Worm (Caenorhabditis elegans): ENCODE measurements around the gene F26F2.5.

Gene F26F2.5

DNA sequence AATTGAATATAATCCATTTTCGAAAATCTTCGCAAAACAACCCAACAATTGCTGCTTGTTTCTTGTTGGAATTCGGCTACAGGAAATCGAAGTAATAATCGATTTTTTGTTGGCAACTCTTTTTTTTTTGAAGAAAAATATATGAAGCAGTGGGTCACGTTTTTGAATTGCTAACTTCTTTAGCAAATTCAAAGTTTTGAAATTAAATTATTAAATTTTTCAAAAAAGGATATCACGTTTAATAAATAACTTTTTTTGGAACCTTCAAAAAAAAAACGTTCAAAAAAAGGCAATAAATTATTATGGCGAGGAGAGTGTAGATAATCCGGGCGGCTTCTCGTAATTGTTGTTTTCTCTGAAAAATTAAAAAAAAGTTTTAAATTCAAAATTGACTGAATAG lies 37.3 kb upstream of the F26F2.5 start, which contains the start of gene Y38H6C.15:
Gene Y38H6C.15, minus strand, starts transcription at position 101 of the 400 bp plus-strand sequence.
- TF ChIP-seq C34F6.9 (tag; optimal IDR thresholded peaks at IDR 0.05) (no peak), ZK546.5 (tag; optimal IDR thresholded peaks at IDR 0.05) (no peak), lin-11 (tag; optimal IDR thresholded peaks at IDR 0.05) (no peak), nhr-237 (tag; optimal IDR thresholded peaks at IDR 0.05) (no peak), nhr-77 (tag; optimal IDR thresholded peaks at IDR 0.05) (no peak), ztf-1 (GFP tag; conservative IDR thresholded peaks at IDR 0.05) (no peak), sma-3 (GFP tag; optimal IDR thresholded peaks at IDR 0.05) (no peak), ztf-4 (tag; optimal IDR thresholded peaks at IDR 0.05) (no peak), egl-27 (tag; optimal IDR thresholded peaks at IDR 0.05) (no peak), mab-5 (tag; optimal IDR thresholded peaks at IDR 0.05) (no peak), elt-3 (tag; optimal IDR thresholded peaks at IDR 0.05) (no peak), zag-1 (tag; optimal IDR thresholded peaks at IDR 0.05) (no peak), ztf-11 (tag; optimal IDR thresholded peaks at IDR 0.05) (no peak), ama-1 (optimal IDR thresholded peaks at IDR 0.05) (no peak), nhr-10 (tag; optimal IDR thresholded peaks at IDR 0.05) (no peak), nhr-12 (tag; optimal IDR thresholded peaks at IDR 0.05) (no peak), nhr-11 (tag; optimal IDR thresholded peaks at IDR 0.05) (no peak), gmeb-1 (tag; optimal IDR thresholded peaks at IDR 0.05) (no peak), mbf-1 (tag; optimal IDR thresholded peaks at IDR 0.05) (no peak), nhr-21 (tag; optimal IDR thresholded peaks at IDR 0.05) (no peak)

DNA sequence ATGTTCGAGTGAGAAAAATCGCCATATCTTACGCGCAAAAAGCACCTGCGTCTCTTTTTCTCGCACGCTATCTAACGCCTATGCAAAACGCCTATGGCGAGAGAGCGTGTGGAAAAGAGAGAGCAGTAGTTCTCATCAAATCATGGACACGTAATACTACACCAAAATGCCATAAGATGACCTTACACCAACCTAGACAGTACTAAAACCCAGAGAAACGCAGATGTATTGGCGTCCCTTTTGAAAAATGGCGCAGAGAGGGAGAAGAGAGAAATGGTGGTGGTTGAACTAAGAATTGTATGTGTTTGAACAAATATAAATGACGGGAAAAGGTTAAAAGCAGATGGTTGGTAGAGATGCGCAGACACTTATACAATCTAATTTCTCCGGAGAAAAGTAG lies 34.4 kb upstream of the F26F2.5 start, which contains the start of gene Y38H6C.16:
Gene Y38H6C.16, minus strand, starts transcription at position 293 of the 400 bp plus-strand sequence.
- TF ChIP-seq R02D3.7 (tag; optimal IDR thresholded peaks at IDR 0.05) (no peak), ztf-1 (GFP tag; conservative IDR thresholded peaks at IDR 0.05) (no peak)

DNA sequence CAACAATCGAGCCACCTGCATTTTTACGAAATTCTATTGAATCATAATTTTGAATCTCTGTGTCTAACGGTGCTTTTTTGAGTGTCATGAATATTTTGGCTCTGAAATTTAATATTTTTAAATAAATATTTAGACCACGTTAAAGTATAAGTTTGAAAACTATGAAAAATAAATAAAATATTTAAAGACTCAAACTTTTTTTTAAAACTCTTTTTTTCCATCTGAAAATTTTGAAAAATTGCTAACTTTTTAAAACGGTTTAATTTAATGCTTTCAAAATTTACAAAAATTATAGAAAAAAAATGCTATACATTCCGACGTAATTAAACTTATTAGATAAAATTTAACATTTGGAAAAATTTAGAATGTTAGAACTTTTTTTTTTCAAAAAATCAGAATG lies 29.4 kb upstream of the F26F2.5 start, which contains the start of gene slc-36.3:
Gene slc-36.3, minus strand, starts transcription at position 101 of the 400 bp plus-strand sequence.
- TF ChIP-seq egl-27 (tag; optimal IDR thresholded peaks at IDR 0.05), result no peak
- TF ChIP-seq nhr-11 (tag; optimal IDR thresholded peaks at IDR 0.05), result no peak
- no peak for TF ChIP-seq nhr-6 (tag; optimal IDR thresholded peaks at IDR 0.05)
- TF ChIP-seq alr-1 (tag; optimal IDR thresholded peaks at IDR 0.05), result no peak
- TF ChIP-seq nhr-23 (tag; optimal IDR thresholded peaks at IDR 0.05), result no peak
- TF ChIP-seq nhr-10 (tag; optimal IDR thresholded peaks at IDR 0.05), result no peak
- no peak for TF ChIP-seq aly-2 (tag; optimal IDR thresholded peaks at IDR 0.05)
- TF ChIP-seq unc-62 (GFP tag; optimal IDR thresholded peaks at IDR 0.05), result no peak
- TF ChIP-seq nhr-25 (tag; optimal IDR thresholded peaks at IDR 0.05), result no peak
- no peak for TF ChIP-seq elt-3 (tag; optimal IDR thresholded peaks at IDR 0.05)
- no peak for TF ChIP-seq ztf-11 (tag; optimal IDR thresholded peaks at IDR 0.05)
- no peak for TF ChIP-seq F13H6.1 (tag; optimal IDR thresholded peaks at IDR 0.05)
- TF ChIP-seq ztf-4 (tag; optimal IDR thresholded peaks at IDR 0.05), result no peak
- TF ChIP-seq unc-39 (tag; optimal IDR thresholded peaks at IDR 0.05), result no peak

DNA sequence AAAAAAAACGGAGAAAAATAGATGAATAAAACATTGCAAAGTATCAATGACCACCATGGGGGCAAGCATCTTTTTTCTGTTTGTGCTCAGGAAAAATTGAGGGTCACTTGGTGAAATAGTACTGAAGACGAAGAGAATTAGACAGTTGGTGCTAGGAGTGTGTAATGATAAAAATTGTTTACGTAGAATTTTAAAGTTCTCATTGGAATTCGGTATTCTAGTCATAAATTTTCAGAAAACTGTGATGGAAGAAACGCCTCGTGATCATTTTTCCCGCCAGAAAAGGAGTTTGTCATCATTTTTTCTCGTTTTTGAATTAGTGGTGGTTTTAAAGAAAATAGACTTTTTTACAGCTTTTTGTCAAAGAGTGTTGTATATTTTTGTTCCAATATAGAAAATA lies 28.9 kb upstream of the F26F2.5 start:
- peak; percentile 19 for TF ChIP-seq gmeb-1 (tag; optimal IDR thresholded peaks at IDR 0.05)
- peak; percentile 79 for TF ChIP-seq skn-1 (tag; optimal IDR thresholded peaks at IDR 0.05)
- TF ChIP-seq unc-62 (GFP tag; optimal IDR thresholded peaks at IDR 0.05), result no peak

ce11 chrV:20545742-20546141 lies 27.8 kb upstream of the F26F2.5 start:
- TF ChIP-seq egl-27 (tag; optimal IDR thresholded peaks at IDR 0.05) (no peak), fos-1 (tag; optimal IDR thresholded peaks at IDR 0.05) (peak; percentile 10)

DNA sequence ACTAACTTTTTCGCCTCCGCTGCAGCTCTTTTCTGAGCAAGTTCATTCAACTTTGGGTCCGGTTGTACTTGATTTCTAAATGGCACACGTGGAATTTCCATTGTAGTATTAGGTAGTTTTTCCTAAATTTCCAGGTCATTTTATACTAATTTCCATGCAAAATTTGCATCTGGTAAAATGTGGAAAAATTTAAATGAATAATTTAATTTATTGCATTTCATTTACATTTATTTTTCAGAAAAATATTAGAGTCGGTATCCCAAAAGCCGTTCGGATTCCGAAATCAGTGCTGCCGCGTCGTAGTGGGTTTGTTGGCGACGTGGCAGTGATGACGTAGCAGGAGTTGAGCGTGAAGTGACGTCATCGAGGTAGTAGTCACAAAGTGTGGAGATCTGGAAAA lies 26.4 kb upstream of the F26F2.5 start, which contains the start of gene Y38H6C.18:
Gene Y38H6C.18, minus strand, starts transcription at position 101 of the 400 bp plus-strand sequence.
- TF ChIP-seq gmeb-1 (tag; optimal IDR thresholded peaks at IDR 0.05), result no peak
- no peak for TF ChIP-seq lin-11 (tag; optimal IDR thresholded peaks at IDR 0.05)
- no peak for TF ChIP-seq ceh-82 (tag; optimal IDR thresholded peaks at IDR 0.05)
- TF ChIP-seq unc-39 (tag; optimal IDR thresholded peaks at IDR 0.05), result no peak
- TF ChIP-seq alr-1 (tag; optimal IDR thresholded peaks at IDR 0.05), result no peak
- TF ChIP-seq unc-55 (GFP tag; optimal IDR thresholded peaks at IDR 0.05), result no peak
- TF ChIP-seq nhr-77 (tag; optimal IDR thresholded peaks at IDR 0.05), result no peak
- no peak for TF ChIP-seq elt-1 (tag; optimal IDR thresholded peaks at IDR 0.05)
- no peak for TF ChIP-seq ztf-4 (tag; optimal IDR thresholded peaks at IDR 0.05)
- no peak for TF ChIP-seq R02D3.7 (tag; optimal IDR thresholded peaks at IDR 0.05)
- TF ChIP-seq egl-27 (tag; optimal IDR thresholded peaks at IDR 0.05), result no peak
- TF ChIP-seq sem-4 (tag; optimal IDR thresholded peaks at IDR 0.05), result no peak
- no peak for TF ChIP-seq nhr-129 (tag; optimal IDR thresholded peaks at IDR 0.05)
- TF ChIP-seq Y55F3AM.14 (GFP tag; optimal IDR thresholded peaks at IDR 0.05), result no peak
- no peak for TF ChIP-seq crh-2 (tag; optimal IDR thresholded peaks at IDR 0.05)
